Worm (Caenorhabditis elegans): ENCODE measurements around the gene W02H3.1.
A peak's percentile ranks its signal among the peaks of the same experiment; 100 is the strongest.

The W02H3.1 gene

ce11 chrX:11093985-11094593 is 11.2 kb downstream of the W02H3.1 start (continued):
- TF ChIP-seq egl-18 (GFP tag; IDR thresholded peaks at IDR 0.05) (peak; percentile 98), ceh-100 (GFP tag; IDR thresholded peaks at IDR 0.05) (peak; percentile 79), attf-5 (GFP tag; optimal IDR thresholded peaks at IDR 0.05) (peak; percentile 75), F10E7.11 (tag; optimal IDR thresholded peaks at IDR 0.05) (peak; percentile 99), nhr-80 (tag; optimal IDR thresholded peaks at IDR 0.05) (peak; percentile 98), Y95B8A.8 (GFP tag; IDR thresholded peaks at IDR 0.05) (0 out of 2 replicates have a peak, but pooled peaks have one; percentile 50), hlh-12 (tag; optimal IDR thresholded peaks at IDR 0.05) (peak; percentile 70), atf-7 (tag; optimal IDR thresholded peaks at IDR 0.05) (peak; percentile 99), nhr-27 (tag; optimal IDR thresholded peaks at IDR 0.05) (peak; percentile 90), tlf-1 (GFP tag; optimal IDR thresholded peaks at IDR 0.05) (peak; percentile 99), attf-6 (GFP tag; IDR thresholded peaks at IDR 0.05) (0 out of 2 replicates have a peak, but pooled peaks have one; percentile 13), gei-17 (GFP tag; optimal IDR thresholded peaks at IDR 0.05) (peak; percentile 99), F57C9.4 (tag; optimal IDR thresholded peaks at IDR 0.05) (peak; percentile 89), ceh-27 (GFP tag; optimal IDR thresholded peaks at IDR 0.05) (peak; percentile 100), chd-7 (tag; optimal IDR thresholded peaks at IDR 0.05) (peak; percentile 99), sea-2 (GFP tag; IDR thresholded peaks at IDR 0.05) (peak; percentile 95), attf-3 (GFP tag; conservative IDR thresholded peaks at IDR 0.05) (peak; percentile 61), cebp-1 (GFP tag; IDR thresholded peaks at IDR 0.05) (peak; percentile 80), cebp-1 (tag; optimal IDR thresholded peaks at IDR 0.05) (peak; percentile 98), Y79H2A.3 (GFP tag; conservative IDR thresholded peaks at IDR 0.05) (no peak), snpc-1.1 (tag; optimal IDR thresholded peaks at IDR 0.05; ENCODE audit: insufficient read depth) (no peak), ZK185.1 (tag; optimal IDR thresholded peaks at IDR 0.05; ENCODE audit: poor library complexity, severe bottlenecking) (peak; percentile 99), F49E8.2 (tag; optimal IDR thresholded peaks at IDR 0.05; ENCODE audit: insufficient read depth) (no peak), hrde-1 (tag; optimal IDR thresholded peaks at IDR 0.05; ENCODE audit: borderline replicate concordance) (peak; percentile 71), aptf-2 (GFP tag; conservative IDR thresholded peaks at IDR 0.05) (0 out of 2 replicates have a peak, but pooled peaks have one; percentile 48), cebp-2 (GFP tag; IDR thresholded peaks at IDR 0.05) (peak; percentile 99), F55B11.4 (tag; optimal IDR thresholded peaks at IDR 0.05; ENCODE audit: borderline replicate concordance, insufficient read depth) (no peak), dox-1 (GFP tag; IDR thresholded peaks at IDR 0.05) (peak; percentile 99), lin-35 (GFP tag; optimal IDR thresholded peaks at IDR 0.05) (peak in 2 of 3 experiments; percentile 95 to 99), let-526 (GFP tag; IDR thresholded peaks at IDR 0.05) (peak; percentile 93), fkh-3 (tag; optimal IDR thresholded peaks at IDR 0.05) (peak; percentile 69), sdz-38 (tag; optimal IDR thresholded peaks at IDR 0.05) (no peak), snpc-1.3 (tag; optimal IDR thresholded peaks at IDR 0.05; ENCODE audit: insufficient read depth) (peak; percentile 35), nhr-120 (GFP tag; IDR thresholded peaks at IDR 0.05) (peak; percentile 98), unc-62 (GFP tag; optimal IDR thresholded peaks at IDR 0.05) (peak; percentile 78), lsl-1 (GFP tag; optimal IDR thresholded peaks at IDR 0.05) (no peak), ztf-28 (GFP tag; IDR thresholded peaks at IDR 0.05) (peak; percentile 59; the same call in 1 of the 2 replicates), K12H6.12 (tag; optimal IDR thresholded peaks at IDR 0.05) (peak; percentile 99), pha-4 (tag; optimal IDR thresholded peaks at IDR 0.05) (peak; percentile 98), rcor-1 (GFP tag; IDR thresholded peaks at IDR 0.05) (peak; percentile 98), D2030.7 (GFP tag; IDR thresholded peaks at IDR 0.05) (no peak), sptf-2 (GFP tag; optimal IDR thresholded peaks at IDR 0.05) (peak; percentile 81), F23B12.7 (tag; optimal IDR thresholded peaks at IDR 0.05; ENCODE audit: insufficient read depth) (peak; percentile 98), madf-3 (GFP tag; IDR thresholded peaks at IDR 0.05) (peak; percentile 86; the same call in 1 of the 2 replicates), lir-1 (GFP tag; conservative IDR thresholded peaks at IDR 0.05) (peak; percentile 96), madf-8 (GFP tag; conservative IDR thresholded peaks at IDR 0.05) (no peak)

Measured in whole organism, young adult.